Fruit fly (Drosophila melanogaster): ENCODE results near the gene Keap1.
A peak's percentile ranks its signal among the peaks of the same experiment; 100 is the strongest.

Gene Keap1

DNA sequence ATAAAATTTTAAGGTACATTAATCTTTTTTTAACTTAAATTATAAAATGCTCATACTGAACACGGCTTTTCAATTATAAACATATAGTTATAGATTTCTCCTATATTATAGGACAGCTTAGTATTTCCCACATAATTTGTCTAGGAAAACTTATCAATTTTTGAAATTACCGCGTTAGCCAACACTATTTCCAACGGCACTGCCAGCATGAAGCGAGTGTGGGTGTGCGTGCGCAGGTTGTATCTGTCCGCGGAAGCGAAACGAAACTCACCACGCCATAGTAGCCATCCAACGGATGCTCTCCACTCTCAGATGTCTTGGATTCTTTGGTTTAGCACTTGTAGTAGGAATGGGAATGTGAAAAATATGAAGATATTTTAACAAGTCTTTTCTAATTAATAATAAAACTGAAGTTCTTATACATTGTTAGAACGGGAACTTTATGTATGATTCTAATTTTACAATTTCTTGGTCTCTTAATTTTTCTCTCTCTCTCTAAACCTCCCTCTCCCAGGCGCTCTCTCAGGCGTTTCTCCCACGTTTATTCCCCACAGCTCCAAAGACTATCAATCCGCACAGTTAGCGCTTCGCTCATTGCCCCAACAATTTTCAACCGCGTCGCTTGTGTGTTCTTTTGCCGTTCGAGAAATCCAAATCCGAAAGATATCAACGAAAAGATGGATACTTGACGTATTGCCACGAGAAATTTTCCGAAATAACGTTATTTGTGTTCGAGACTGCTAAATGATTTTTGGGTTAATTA, 26.1 kb downstream of the Keap1 start, which contains the start of gene Dad (continued):
- TF ChIP-seq CG17328 (GFP tag; IDR thresholded peaks at IDR 0.05): no peak
- TF ChIP-seq odd (GFP tag; optimal IDR thresholded peaks at IDR 0.05): peak; percentile 39
- peak; percentile 40 for TF ChIP-seq CG15601 (tag; optimal IDR thresholded peaks at IDR 0.05)
- no peak for TF ChIP-seq Sin3A (optimal IDR thresholded peaks at IDR 0.05)
- TF ChIP-seq knrl (GFP tag; IDR thresholded peaks at IDR 0.05; ENCODE audit: partially characterized antibody): no peak
- TF ChIP-seq Sry-δ (GFP tag; optimal IDR thresholded peaks at IDR 0.05): no peak
- TF ChIP-seq mirr (GFP tag; optimal IDR thresholded peaks at IDR 0.05): peak; percentile 3
- TF ChIP-seq CG32767 (GFP tag; IDR thresholded peaks at IDR 0.05): peak; percentile 23; the same call in 1 of the 2 replicates
- no peak for TF ChIP-seq row (GFP tag; IDR thresholded peaks at IDR 0.05)
- peak; percentile 15; the same call in 1 of the 2 replicates for TF ChIP-seq amos (GFP tag; IDR thresholded peaks at IDR 0.05; ENCODE audit: partially characterized antibody)
- no peak for TF ChIP-seq CG14965 (GFP tag; optimal IDR thresholded peaks at IDR 0.05; ENCODE audit: borderline replicate concordance)
- no peak for TF ChIP-seq CG3847 (GFP tag; IDR thresholded peaks at IDR 0.05)
- no peak for TF ChIP-seq CG12391 (tag; optimal IDR thresholded peaks at IDR 0.05)
- TF ChIP-seq CG34376 (GFP tag; optimal IDR thresholded peaks at IDR 0.05): peak; percentile 51
- TF ChIP-seq CG10543 (GFP tag; optimal IDR thresholded peaks at IDR 0.05): peak; percentile 74
- no peak for TF ChIP-seq CG17802 (tag; optimal IDR thresholded peaks at IDR 0.05)
- no peak for TF ChIP-seq run (tag; optimal IDR thresholded peaks at IDR 0.05)
- no peak for TF ChIP-seq CG1024 (GFP tag; IDR thresholded peaks at IDR 0.05)
- TF ChIP-seq CG15269 (tag; optimal IDR thresholded peaks at IDR 0.05): peak; percentile 17
- peak; percentile 1 for TF ChIP-seq BEAF-32 (GFP tag; optimal IDR thresholded peaks at IDR 0.05)
- no peak for TF ChIP-seq CG9932 (GFP tag; IDR thresholded peaks at IDR 0.05)
- no peak for TF ChIP-seq ATbp (GFP tag; optimal IDR thresholded peaks at IDR 0.05)
- no peak for TF ChIP-seq CG11085 (GFP tag; IDR thresholded peaks at IDR 0.05)
- TF ChIP-seq dimm (GFP tag; IDR thresholded peaks at IDR 0.05): no peak
- peak; percentile 32 for TF ChIP-seq unpg (GFP tag; optimal IDR thresholded peaks at IDR 0.05)
- TF ChIP-seq jing (GFP tag; optimal IDR thresholded peaks at IDR 0.05): no peak
- TF ChIP-seq az2 (GFP tag; optimal IDR thresholded peaks at IDR 0.05): no peak
- TF ChIP-seq CTCF (GFP tag; optimal IDR thresholded peaks at IDR 0.05): no peak
- TF ChIP-seq eyg (GFP tag; optimal IDR thresholded peaks at IDR 0.05): no peak
- no peak for TF ChIP-seq CG4282 (GFP tag; optimal IDR thresholded peaks at IDR 0.05)
- TF ChIP-seq CG4328 (GFP tag; optimal IDR thresholded peaks at IDR 0.05): no peak
- no peak for TF ChIP-seq mld (GFP tag; IDR thresholded peaks at IDR 0.05; ENCODE audit: partially characterized antibody)
- TF ChIP-seq hbn (GFP tag; IDR thresholded peaks at IDR 0.05; ENCODE audit: partially characterized antibody): peak; percentile 16; the same call in 1 of the 2 replicates
- TF ChIP-seq abd-A (tag; optimal IDR thresholded peaks at IDR 0.05): peak; percentile 67
- peak; percentile 42 for TF ChIP-seq lbe (GFP tag; optimal IDR thresholded peaks at IDR 0.05)
- TF ChIP-seq grau (tag; optimal IDR thresholded peaks at IDR 0.05): no peak
- TF ChIP-seq CG2678 (tag; optimal IDR thresholded peaks at IDR 0.05): peak; percentile 25
- TF ChIP-seq chm (GFP tag; IDR thresholded peaks at IDR 0.05): peak; percentile 83
- TF ChIP-seq CG12219 (GFP tag; optimal IDR thresholded peaks at IDR 0.05): peak; percentile 11
- no peak for TF ChIP-seq CG15479 (GFP tag; optimal IDR thresholded peaks at IDR 0.05)
- TF ChIP-seq CG3163 (GFP tag; optimal IDR thresholded peaks at IDR 0.05): peak; percentile 34
- peak; percentile 88 for TF ChIP-seq sens (GFP tag)
- TF ChIP-seq ranshi (GFP tag; IDR thresholded peaks at IDR 0.05): no peak; the same call in 1 of the 2 replicates
- TF ChIP-seq slbo (GFP tag; IDR thresholded peaks at IDR 0.05): 0 out of 2 replicates have a peak, but pooled peaks have one; percentile 28
- peak; percentile 77 for TF ChIP-seq Med (GFP tag)
- TF ChIP-seq CG3065 (GFP tag; optimal IDR thresholded peaks at IDR 0.05): no peak
- no peak for TF ChIP-seq gt (GFP tag; IDR thresholded peaks at IDR 0.05)
- TF ChIP-seq BtbVII (GFP tag; optimal IDR thresholded peaks at IDR 0.05): peak; percentile 74
- TF ChIP-seq onecut (GFP tag; IDR thresholded peaks at IDR 0.05): no peak
- no peak for TF ChIP-seq grn (GFP tag; optimal IDR thresholded peaks at IDR 0.05)

Data from whole organism, embryonic.